Fruit fly (Drosophila melanogaster) whole organism, wandering third instar larva: Measurements from ENCODE around the gene CG10602.

ENCODE experiments used
- Abd-B ChIP-seq: fragments of >200 bp; optimal IDR thresholded peaks from 2 replicates; lab custom pipeline; 2017; ENCODE audit warnings: missing biosample characterization, missing genetic modification characterization
- CG32264 ChIP-seq: fragments of 200-800 bp; sonication (Bioruptor generic); optimal IDR thresholded peaks from 2 replicates; lab custom pipeline; 2016; ENCODE audit warnings: missing biosample characterization, missing genetic modification characterization
- CG9705 ChIP-seq: fragments of 200-800 bp; sonication (Bioruptor generic); optimal IDR thresholded peaks from 2 replicates; lab custom pipeline; 2018; ENCODE audit warnings: missing biosample characterization, mild to moderate bottlenecking, missing genetic modification characterization
- CrebA ChIP-seq: fragments of 200-800 bp; sonication (Bioruptor generic); optimal IDR thresholded peaks from 2 replicates; lab custom pipeline; 2016; ENCODE audit warnings: missing biosample characterization, mild to moderate bottlenecking, missing genetic modification characterization, borderline replicate concordance
- Dfd ChIP-seq: fragments of >200 bp; optimal IDR thresholded peaks from 2 replicates; lab custom pipeline; 2017; ENCODE audit warnings: missing biosample characterization, missing genetic modification characterization
- Dif ChIP-seq: fragments of 200-275, 200-300 bp; sonication (Bioruptor generic); optimal IDR thresholded peaks from 2 replicates; lab custom pipeline; 2018; ENCODE audit warnings: missing biosample characterization, missing genetic modification characterization; ENCODE audit not compliant: partially characterized antibody
- GATAd ChIP-seq: sonication (Bioruptor generic); optimal IDR thresholded peaks from 2 replicates; lab custom pipeline; 2016; ENCODE audit warnings: missing biosample characterization, missing genetic modification characterization
- HLH106 ChIP-seq: fragments of 200-800 bp; optimal IDR thresholded peaks from 3 replicates; lab custom pipeline; 2019; ENCODE audit warnings: missing biosample characterization, mild to moderate bottlenecking, missing genetic modification characterization, moderate library complexity
- Hnf4 ChIP-seq: fragments of 200-800 bp; sonication (Bioruptor generic); optimal IDR thresholded peaks from 2 replicates; lab custom pipeline; 2016; ENCODE audit warnings: missing biosample characterization, mild to moderate bottlenecking, missing genetic modification characterization
- Hr78 ChIP-seq: fragments of >200 bp; optimal IDR thresholded peaks from 2 replicates; lab custom pipeline; 2017; ENCODE audit warnings: missing biosample characterization, missing genetic modification characterization
- Hr83 ChIP-seq: fragments of 200-300 bp; sonication (Bioruptor generic); optimal IDR thresholded peaks from 2 replicates; lab custom pipeline; 2016; ENCODE audit warnings: missing biosample characterization, mild to moderate bottlenecking, missing genetic modification characterization, moderate library complexity; ENCODE audit not compliant: poor library complexity, severe bottlenecking
- Jra ChIP-seq: sonication (Bioruptor generic); optimal IDR thresholded peaks from 2 replicates; lab custom pipeline; 2016; ENCODE audit warnings: missing biosample characterization, missing genetic modification characterization
- Mio ChIP-seq: sonication (Bioruptor generic); optimal IDR thresholded peaks from 2 replicates; lab custom pipeline; 2016; ENCODE audit warnings: missing biosample characterization, missing genetic modification characterization
- Myc ChIP-seq: fragments of >200 bp; optimal IDR thresholded peaks from 2 replicates; lab custom pipeline; 2017
- N ChIP-seq: fragments of >200 bp; optimal IDR thresholded peaks from 2 replicates; lab custom pipeline; 2018; ENCODE audit warnings: missing biosample characterization, missing external identifiers, missing genetic modification characterization
- OdsH ChIP-seq: fragments of 200-800 bp; sonication (Bioruptor generic); optimal IDR thresholded peaks from 2 replicates; lab custom pipeline; 2016; ENCODE audit warnings: missing biosample characterization, mild to moderate bottlenecking, missing genetic modification characterization
- Rel ChIP-seq, 2 experiments: fragments of 200-800 bp; sonication (Bioruptor generic) in 1 of 2; optimal IDR thresholded peaks; 2 replicates in 1 of 2; 3 replicates in 1 of 2; lab custom pipeline; 2016 to 2019; ENCODE audit warnings: mild to moderate bottlenecking in 2 of 2, missing biosample characterization in 2 of 2, missing genetic modification characterization in 2 of 2, moderate library complexity in 1 of 2
- Sp1 ChIP-seq: fragments of 200-800 bp; sonication (Bioruptor generic); optimal IDR thresholded peaks from 3 replicates; lab custom pipeline; 2019; ENCODE audit warnings: missing biosample characterization, mild to moderate bottlenecking, missing genetic modification characterization, moderate library complexity
- Vsx2 ChIP-seq: fragments of 200-300, 225-300 bp; sonication (Bioruptor generic); optimal IDR thresholded peaks from 2 replicates; lab custom pipeline; 2018; ENCODE audit warnings: missing biosample characterization, missing genetic modification characterization; ENCODE audit not compliant: partially characterized antibody
- br ChIP-seq: fragments of 200-800 bp; sonication (Bioruptor generic); optimal IDR thresholded peaks from 2 replicates; lab custom pipeline; 2016; ENCODE audit warnings: missing biosample characterization, missing genetic modification characterization
- brk ChIP-seq: fragments of 200-800 bp; sonication (Bioruptor generic); optimal IDR thresholded peaks from 2 replicates; lab custom pipeline; 2016; ENCODE audit warnings: missing biosample characterization, mild to moderate bottlenecking, missing genetic modification characterization
- dl ChIP-seq, 2 experiments: fragments of 175-275, 200-275 bp in 1 of 2; fragments of 200-275 bp in 1 of 2; sonication (Bioruptor generic); optimal IDR thresholded peaks; lab custom pipeline; 2018; ENCODE audit warnings: mild to moderate bottlenecking in 2 of 2, missing biosample characterization in 2 of 2, missing genetic modification characterization in 2 of 2, moderate library complexity in 2 of 2; ENCODE audit not compliant: partially characterized antibody in 2 of 2, insufficient read depth in 1 of 2
- dmrt93B ChIP-seq: fragments of 200-800 bp; sonication (Bioruptor generic); optimal IDR thresholded peaks from 2 replicates; lab custom pipeline; 2018; ENCODE audit warnings: missing biosample characterization, mild to moderate bottlenecking, missing genetic modification characterization
- dsf ChIP-seq: sonication (Bioruptor generic); optimal IDR thresholded peaks from 2 replicates; lab custom pipeline; 2016; ENCODE audit warnings: missing biosample characterization, missing genetic modification characterization, borderline replicate concordance
- ey ChIP-seq: fragments of 200-800 bp; sonication (Bioruptor generic); optimal IDR thresholded peaks from 2 replicates; lab custom pipeline; 2016; ENCODE audit warnings: missing biosample characterization, missing genetic modification characterization
- foxo ChIP-seq, 2 experiments: fragments of 200-800 bp; sonication (Bioruptor generic); optimal IDR thresholded peaks; 2 replicates in 1 of 2; 3 replicates in 1 of 2; lab custom pipeline; 2016 to 2017; ENCODE audit warnings: missing biosample characterization in 2 of 2, missing genetic modification characterization in 2 of 2
- fru ChIP-seq: fragments of 200-800 bp; sonication (Bioruptor generic); optimal IDR thresholded peaks from 3 replicates; lab custom pipeline; 2016; ENCODE audit warnings: missing biosample characterization, mild to moderate bottlenecking, missing genetic modification characterization
- h ChIP-seq: fragments of 200-800 bp; sonication (Bioruptor generic); optimal IDR thresholded peaks from 3 replicates; lab custom pipeline; 2016; ENCODE audit warnings: missing biosample characterization, mild to moderate bottlenecking, missing genetic modification characterization
- jim ChIP-seq: fragments of 175-275, 200-325 bp; sonication (Bioruptor generic); optimal IDR thresholded peaks from 2 replicates; lab custom pipeline; 2016; ENCODE audit warnings: missing biosample characterization, mild to moderate bottlenecking, missing genetic modification characterization
- lola ChIP-seq: fragments of >200 bp; optimal IDR thresholded peaks from 2 replicates; lab custom pipeline; 2017; ENCODE audit warnings: missing biosample characterization, missing genetic modification characterization
- pan ChIP-seq: fragments of >200 bp; optimal IDR thresholded peaks from 2 replicates; lab custom pipeline; 2017
- psq ChIP-seq: fragments of 200-800 bp; sonication (Bioruptor generic); optimal IDR thresholded peaks from 3 replicates; lab custom pipeline; 2017; ENCODE audit warnings: missing biosample characterization, mild to moderate bottlenecking, missing genetic modification characterization, moderate library complexity
- rgr ChIP-seq: fragments of 200-800 bp; sonication (Bioruptor generic); optimal IDR thresholded peaks from 3 replicates; lab custom pipeline; 2016; ENCODE audit warnings: missing biosample characterization, mild to moderate bottlenecking, missing genetic modification characterization
- sage ChIP-seq: fragments of 200-800 bp; sonication (Bioruptor generic); optimal IDR thresholded peaks from 2 replicates; lab custom pipeline; 2016; ENCODE audit warnings: missing biosample characterization, mild to moderate bottlenecking, missing genetic modification characterization
- sv ChIP-seq: fragments of 200-800 bp; sonication (Bioruptor generic); optimal IDR thresholded peaks from 3 replicates; lab custom pipeline; 2016; ENCODE audit warnings: missing biosample characterization, missing genetic modification characterization
- tai ChIP-seq: sonication (Bioruptor generic); optimal IDR thresholded peaks from 2 replicates; lab custom pipeline; 2016; ENCODE audit warnings: missing biosample characterization, missing genetic modification characterization
- usp ChIP-seq: fragments of >200 bp; optimal IDR thresholded peaks from 2 replicates; lab custom pipeline; 2017; ENCODE audit warnings: missing biosample characterization, missing genetic modification characterization
- woc ChIP-seq: sonication (Bioruptor generic); optimal IDR thresholded peaks from 2 replicates; lab custom pipeline; 2016; ENCODE audit warnings: missing biosample characterization, mild to moderate bottlenecking, missing genetic modification characterization

The CG10602 gene

dm6 chr2L:18823243-18823803 is 35.7 kb downstream of the CG10602 start, which contains the start of gene Ugt36D1:
Gene Ugt36D1, plus strand, starts transcription at chr2L:18823548.
- no peak for TF ChIP-seq sv (GFP tag; lab: Kevin White, UChicago)
- no peak for TF ChIP-seq Abd-B (GFP tag; lab: Kevin White, UChicago)
- TF ChIP-seq Hr83 (GFP tag; lab: Kevin White, UChicago) = peak; percentile 75
- no peak for TF ChIP-seq dsf
- no peak for TF ChIP-seq Hr78 (GFP tag; lab: Kevin White, UChicago)
- TF ChIP-seq ey = no peak
- TF ChIP-seq rgr (GFP tag; lab: Kevin White, UChicago) = peak; percentile 30
- TF ChIP-seq Vsx2 (GFP tag; lab: Kevin White, UChicago) = peak; percentile 81
- no peak for TF ChIP-seq dmrt93B (GFP tag; lab: Kevin White, UChicago)
- peak; percentile 22 for TF ChIP-seq Jra
- TF ChIP-seq h = peak; percentile 28
- no peak for TF ChIP-seq brk (GFP tag; lab: Kevin White, UChicago)
- no peak for TF ChIP-seq CG32264
- TF ChIP-seq Hnf4 (GFP tag; lab: Kevin White, UChicago) = peak; percentile 66
- peak; percentile 18 for TF ChIP-seq psq (GFP tag; lab: Kevin White, UChicago)
- TF ChIP-seq N (GFP tag; lab: Kevin White, UChicago) = no peak
- no peak for TF ChIP-seq HLH106 (tag; lab: Kevin White, UChicago)
- peak; percentile 61 for TF ChIP-seq Sp1 (GFP tag; lab: Kevin White, UChicago)
- TF ChIP-seq CG9705 (GFP tag; lab: Kevin White, UChicago) = no peak
- TF ChIP-seq jim (GFP tag; lab: Kevin White, UChicago) = no peak
- TF ChIP-seq woc (GFP tag; lab: Kevin White, UChicago) = peak; percentile 75
- TF ChIP-seq lola (GFP tag; lab: Kevin White, UChicago) = no peak
- TF ChIP-seq dl (GFP tag; optimal IDR thresholded peaks at IDR 0.05; lab: Kevin White, UChicago; ENCODE audit: insufficient read depth in 1 of 2, partially characterized antibody in 2 of 2) = no peak
- no peak for TF ChIP-seq CrebA (GFP tag; lab: Kevin White, UChicago)
- no peak for TF ChIP-seq fru (GFP tag; lab: Kevin White, UChicago)
- no peak for TF ChIP-seq Dfd
- no peak for TF ChIP-seq pan (lab: Kevin White, UChicago)
- TF ChIP-seq sage (GFP tag; lab: Kevin White, UChicago) = no peak
- no peak for TF ChIP-seq usp
- no peak for TF ChIP-seq OdsH
- TF ChIP-seq br (GFP tag; lab: Kevin White, UChicago) = peak; percentile 40
- peak in 1 of 2 experiments; percentile 5 for TF ChIP-seq foxo (GFP tag; optimal IDR thresholded peaks at IDR 0.05; lab: Kevin White, UChicago)
- TF ChIP-seq GATAd (GFP tag; lab: Kevin White, UChicago) = no peak
- no peak for TF ChIP-seq Rel (GFP tag; optimal IDR thresholded peaks at IDR 0.05; lab: Kevin White, UChicago)
- peak; percentile 51 for TF ChIP-seq Rel (tag; optimal IDR thresholded peaks at IDR 0.05; lab: Kevin White, UChicago)
- TF ChIP-seq Mio (GFP tag; lab: Kevin White, UChicago) = no peak
- TF ChIP-seq Dif (GFP tag; lab: Kevin White, UChicago) = peak; percentile 63
- TF ChIP-seq Myc (lab: Kevin White, UChicago) = peak; percentile 82
- no peak for TF ChIP-seq tai (GFP tag; lab: Kevin White, UChicago)

dm6 chr2L:18822805-18823204 is 36.2 kb downstream of the CG10602 start:
- TF ChIP-seq Mio (GFP tag; lab: Kevin White, UChicago) = no peak
- no peak for TF ChIP-seq CG32264
- no peak for TF ChIP-seq brk (GFP tag; lab: Kevin White, UChicago)
- no peak for TF ChIP-seq Vsx2 (GFP tag; lab: Kevin White, UChicago)
- no peak for TF ChIP-seq CG9705 (GFP tag; lab: Kevin White, UChicago)
- no peak for TF ChIP-seq Jra
- no peak for TF ChIP-seq dl (GFP tag; optimal IDR thresholded peaks at IDR 0.05; lab: Kevin White, UChicago; ENCODE audit: insufficient read depth in 1 of 2, partially characterized antibody in 2 of 2)
- no peak for TF ChIP-seq h
- TF ChIP-seq dsf = no peak
- TF ChIP-seq jim (GFP tag; lab: Kevin White, UChicago) = no peak
- no peak for TF ChIP-seq Hr78 (GFP tag; lab: Kevin White, UChicago)
